Fruit fly (Drosophila melanogaster) whole organism: ENCODE results near the gene MAGE.

Experiments used
- CG8478 ChIP-seq: fragments of >200 bp; optimal IDR thresholded peaks from 2 replicates; lab custom pipeline; 2018; ENCODE audit warnings: inconsistent platforms
- pan ChIP-seq: fragments of >200 bp; optimal IDR thresholded peaks from 2 replicates; lab custom pipeline; 2017
- usp ChIP-seq: fragments of >200 bp; optimal IDR thresholded peaks from 2 replicates; lab custom pipeline; 2017; ENCODE audit warnings: missing biosample characterization, missing genetic modification characterization, mixed read lengths

DNA sequence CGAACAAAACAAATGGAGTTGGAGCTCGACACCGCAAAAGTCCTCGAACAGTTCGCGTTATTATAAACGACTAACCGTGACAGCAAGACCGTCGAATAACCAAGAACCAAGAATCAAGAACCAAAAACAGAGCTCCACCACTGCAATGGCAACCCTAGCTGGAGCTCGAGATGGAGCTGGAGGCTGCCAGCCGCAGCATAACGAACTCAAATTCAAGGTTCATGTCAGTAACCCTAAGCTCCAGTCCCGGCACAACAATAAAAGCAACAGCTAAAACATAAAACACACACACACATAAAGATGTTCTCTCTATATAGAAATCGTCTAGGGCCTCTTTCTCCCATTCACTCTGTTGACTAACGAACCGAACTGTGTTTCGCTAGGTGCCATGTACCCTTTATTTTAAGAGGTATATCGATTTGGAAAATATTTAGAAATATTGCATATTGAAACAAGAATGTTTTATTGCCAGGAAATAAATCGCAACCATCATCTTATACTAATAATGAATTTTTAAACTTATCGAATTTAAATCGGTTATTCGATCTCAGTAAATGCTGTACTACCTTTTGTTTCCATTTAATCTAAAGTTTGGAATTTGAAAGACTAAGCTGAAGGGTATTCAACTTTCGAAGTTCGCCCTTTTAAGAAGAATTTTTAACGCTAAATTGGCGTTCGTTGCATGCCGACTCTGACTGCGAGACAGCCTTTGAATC, 16.6 kb upstream of the MAGE start:
- TF ChIP-seq pan (lab: Kevin White, UChicago) (no peak), CG8478 (lab: Kevin White, UChicago) (no peak), usp (GFP tag; lab: Kevin White, UChicago) (no peak)
